Worm (Caenorhabditis elegans) whole organism, L1 larva: ENCODE measurements around the gene alh-9.

Experiments
- ama-1 ChIP-seq: fragments of 150-350 bp; optimal IDR thresholded peaks from 2 replicates; lab custom pipeline; 2014
- egl-27 ChIP-seq, 2 experiments: fragments of 150-350 bp in 1 of 2; sonication (generic microtip); optimal IDR thresholded peaks; 3 replicates each; lab custom pipeline; 2017 to 2018; ENCODE audit warnings: missing biosample characterization in 2 of 2, missing genetic modification characterization in 2 of 2, missing genetic modification reagents in 2 of 2
- lin-13 ChIP-seq: fragments of 150-350 bp; optimal IDR thresholded peaks from 2 replicates; lab custom pipeline; 2014; ENCODE audit warnings: missing biosample characterization, missing genetic modification reagents, missing genetic modification characterization
- nhr-11 ChIP-seq: fragments of 150-350 bp; optimal IDR thresholded peaks from 2 replicates; lab custom pipeline; 2014; ENCODE audit warnings: missing biosample characterization, missing genetic modification characterization
- nhr-28 ChIP-seq: fragments of 150-350 bp; optimal IDR thresholded peaks from 2 replicates; lab custom pipeline; 2014; ENCODE audit warnings: missing biosample characterization, missing genetic modification characterization
- nhr-47 ChIP-seq: sonication (generic microtip); optimal IDR thresholded peaks from 2 replicates; lab custom pipeline; 2016; ENCODE audit warnings: mild to moderate bottlenecking, missing genetic modification characterization, moderate library complexity, missing compliant biosample characterization
- nhr-71 ChIP-seq: sonication (generic microtip); optimal IDR thresholded peaks from 2 replicates; lab custom pipeline; 2016; ENCODE audit warnings: mild to moderate bottlenecking, missing genetic modification characterization, moderate library complexity, missing compliant biosample characterization
- nhr-76 ChIP-seq: sonication (generic microtip); optimal IDR thresholded peaks from 2 replicates; lab custom pipeline; 2017; ENCODE audit warnings: missing biosample characterization, missing genetic modification characterization
- skn-1 ChIP-seq: fragments of 150-350 bp; optimal IDR thresholded peaks from 2 replicates; lab custom pipeline; 2014; ENCODE audit warnings: missing biosample characterization, missing genetic modification characterization
- sptf-1 ChIP-seq: fragments of 150-350 bp; optimal IDR thresholded peaks from 2 replicates; lab custom pipeline; 2014; ENCODE audit warnings: missing biosample characterization, missing genetic modification characterization
- sup-37 ChIP-seq: fragments of 200-800 bp; sonication (Bioruptor generic); optimal IDR thresholded peaks from 2 replicates; lab custom pipeline; 2018; ENCODE audit warnings: mild to moderate bottlenecking, missing genetic modification characterization, missing compliant biosample characterization
- vab-15 ChIP-seq: sonication (generic microtip); optimal IDR thresholded peaks from 2 replicates; lab custom pipeline; 2017; ENCODE audit warnings: missing genotype, mild to moderate bottlenecking, missing genetic modification characterization, missing compliant biosample characterization

- no peak for TF ChIP-seq nhr-47 (tag; lab: Kevin White, UChicago)
- TF ChIP-seq nhr-28: no peak
- no peak for TF ChIP-seq nhr-11 (tag; lab: Kevin White, UChicago)
- TF ChIP-seq nhr-71 (tag; lab: Kevin White, UChicago): no peak
- no peak for TF ChIP-seq egl-27 (tag; optimal IDR thresholded peaks at IDR 0.05; lab: Kevin White, UChicago)
- no peak for TF ChIP-seq lin-13 (GFP tag; lab: Kevin White, UChicago)
- TF ChIP-seq skn-1 (tag; lab: Kevin White, UChicago): no peak
- TF ChIP-seq sup-37: no peak
- TF ChIP-seq sptf-1 (tag; lab: Kevin White, UChicago): no peak
- no peak for TF ChIP-seq ama-1 (lab: Kevin White, UChicago)
- TF ChIP-seq nhr-76 (tag; lab: Kevin White, UChicago): no peak
- no peak for TF ChIP-seq vab-15 (tag; lab: Kevin White, UChicago)
Observed at ce11 chrIII:5869429-5869828, 13.6 kb downstream of the alh-9 start, which contains the start of gene F01F1.15.
